Worm (Caenorhabditis elegans): ENCODE data around the gene F54F2.7.
A peak's percentile ranks its signal among the peaks of the same experiment; 100 is the strongest.

The F54F2.7 gene

ce11 chrIII:8782744-8783143 is 24.4 kb downstream of the F54F2.7 start (continued):
- TF ChIP-seq fkh-3 (tag; optimal IDR thresholded peaks at IDR 0.05) (no peak), F57C9.4 (tag; optimal IDR thresholded peaks at IDR 0.05) (no peak), egl-44 (GFP tag; IDR thresholded peaks at IDR 0.05) (no peak), lin-40 (tag; optimal IDR thresholded peaks at IDR 0.05) (peak; percentile 44), rcor-1 (GFP tag; IDR thresholded peaks at IDR 0.05) (no peak), nhr-80 (tag; optimal IDR thresholded peaks at IDR 0.05) (peak; percentile 90), F10E7.11 (tag; optimal IDR thresholded peaks at IDR 0.05) (no peak), F22D6.2 (tag; optimal IDR thresholded peaks at IDR 0.05) (peak; percentile 7), unc-130 (GFP tag; optimal IDR thresholded peaks at IDR 0.05) (no peak), attf-6 (GFP tag; IDR thresholded peaks at IDR 0.05) (no peak), die-1 (tag; optimal IDR thresholded peaks at IDR 0.05) (peak; percentile 44), him-1 (tag; optimal IDR thresholded peaks at IDR 0.05) (no peak), F39B2.1 (GFP tag; IDR thresholded peaks at IDR 0.05) (no peak), madf-8 (GFP tag; conservative IDR thresholded peaks at IDR 0.05) (no peak), B0261.1 (tag; optimal IDR thresholded peaks at IDR 0.05) (no peak), F23B12.7 (tag; optimal IDR thresholded peaks at IDR 0.05; ENCODE audit: insufficient read depth) (no peak), hmg-1.2 (GFP tag; IDR thresholded peaks at IDR 0.05) (no peak), attf-3 (GFP tag; conservative IDR thresholded peaks at IDR 0.05) (no peak), ztf-22 (GFP tag; optimal IDR thresholded peaks at IDR 0.05) (peak; percentile 30), chd-7 (tag; optimal IDR thresholded peaks at IDR 0.05) (no peak), let-607 (tag; optimal IDR thresholded peaks at IDR 0.05) (peak in 1 of 2 experiments; percentile 37), madf-3 (GFP tag; IDR thresholded peaks at IDR 0.05) (no peak), gei-17 (GFP tag; optimal IDR thresholded peaks at IDR 0.05) (no peak), ets-4 (GFP tag; optimal IDR thresholded peaks at IDR 0.05) (no peak), lag-1 (GFP tag; IDR thresholded peaks at IDR 0.05) (no peak), F55B11.4 (tag; optimal IDR thresholded peaks at IDR 0.05; ENCODE audit: borderline replicate concordance, insufficient read depth) (no peak), snpc-3.4 (tag; optimal IDR thresholded peaks at IDR 0.05) (no peak), rpc-1 (optimal IDR thresholded peaks at IDR 0.05) (no peak), rpc-1 (tag; optimal IDR thresholded peaks at IDR 0.05) (no peak), athp-1 (tag; optimal IDR thresholded peaks at IDR 0.05) (no peak), hlh-26 (GFP tag; conservative IDR thresholded peaks at IDR 0.05) (no peak), let-526 (GFP tag; IDR thresholded peaks at IDR 0.05) (no peak)

- TF ChIP-seq cebp-1 (GFP tag; IDR thresholded peaks at IDR 0.05): no peak
- peak; percentile 68 for TF ChIP-seq cebp-1 (tag; optimal IDR thresholded peaks at IDR 0.05)
- no peak for TF ChIP-seq bed-2 (GFP tag; IDR thresholded peaks at IDR 0.05)
These were observed 25.1 kb downstream of the F54F2.7 start for ce11 chrIII:8782080-8782479.

- TF ChIP-seq mel-28 (tag; optimal IDR thresholded peaks at IDR 0.05; ENCODE audit: borderline replicate concordance): no peak
- TF ChIP-seq F22D6.2 (tag; optimal IDR thresholded peaks at IDR 0.05): no peak
- no peak for TF ChIP-seq Y95B8A.8 (GFP tag; IDR thresholded peaks at IDR 0.05)
- TF ChIP-seq madf-10 (tag; optimal IDR thresholded peaks at IDR 0.05): no peak
- TF ChIP-seq attf-5 (GFP tag; optimal IDR thresholded peaks at IDR 0.05): no peak
- no peak for TF ChIP-seq ceh-91 (GFP tag; IDR thresholded peaks at IDR 0.05)
- TF ChIP-seq F55B11.4 (tag; optimal IDR thresholded peaks at IDR 0.05; ENCODE audit: borderline replicate concordance, insufficient read depth): no peak
- no peak for TF ChIP-seq F52B5.7 (tag; optimal IDR thresholded peaks at IDR 0.05)
- TF ChIP-seq sea-2 (GFP tag; IDR thresholded peaks at IDR 0.05): no peak
- no peak for TF ChIP-seq tlf-1 (GFP tag; optimal IDR thresholded peaks at IDR 0.05)
- peak; percentile 60 for TF ChIP-seq somi-1 (GFP tag; optimal IDR thresholded peaks at IDR 0.05)
- TF ChIP-seq madf-3 (GFP tag; IDR thresholded peaks at IDR 0.05): no peak
- no peak for TF ChIP-seq lsy-27 (tag; optimal IDR thresholded peaks at IDR 0.05; ENCODE audit: borderline replicate concordance, insufficient read depth)
- no peak for TF ChIP-seq egl-44 (GFP tag; IDR thresholded peaks at IDR 0.05)
- no peak for TF ChIP-seq cebp-1 (GFP tag; IDR thresholded peaks at IDR 0.05)
- peak; percentile 27 for TF ChIP-seq cebp-1 (tag; optimal IDR thresholded peaks at IDR 0.05)
- no peak for TF ChIP-seq lir-1 (GFP tag; conservative IDR thresholded peaks at IDR 0.05)
- TF ChIP-seq hsf-1 (GFP tag; IDR thresholded peaks at IDR 0.05): no peak
- no peak for TF ChIP-seq fkh-3 (tag; optimal IDR thresholded peaks at IDR 0.05)
- no peak for TF ChIP-seq aptf-2 (GFP tag; conservative IDR thresholded peaks at IDR 0.05)
These were observed 26.7 kb downstream of the F54F2.7 start for ce11 chrIII:8780473-8780872.
